Worm (Caenorhabditis elegans): ENCODE data around the gene Y47D3A.14.
A peak's percentile ranks its signal among the peaks of the same experiment; 100 is the strongest.
"Not testable (repeated sequence)": the region's sequence is repeated elsewhere in the genome, so short reads cannot be mapped to it uniquely, and the experiment has no call there.

The Y47D3A.14 gene

ce11 chrIII:11231969-11232368, 4.7 kb downstream of the Y47D3A.14 start, which contains the start of gene elo-8:
elo-8 (minus strand) TSS chrIII:11232069.
- TF ChIP-seq sptf-1 (tag; optimal IDR thresholded peaks at IDR 0.05): no peak
- no peak for TF ChIP-seq fkh-8 (tag; optimal IDR thresholded peaks at IDR 0.05)
- no peak for TF ChIP-seq lin-13 (GFP tag; optimal IDR thresholded peaks at IDR 0.05)
- TF ChIP-seq ceh-8 (GFP tag; optimal IDR thresholded peaks at IDR 0.05): no peak
- TF ChIP-seq unc-130 (tag; optimal IDR thresholded peaks at IDR 0.05): no peak
- no peak for TF ChIP-seq lin-15B (tag; optimal IDR thresholded peaks at IDR 0.05)
- no peak for TF ChIP-seq pax-3 (tag; optimal IDR thresholded peaks at IDR 0.05)
- no peak for TF ChIP-seq pqm-1 (tag; optimal IDR thresholded peaks at IDR 0.05)
- TF ChIP-seq ets-5 (GFP tag; IDR thresholded peaks at IDR 0.05): no peak
- no peak for TF ChIP-seq efl-3 (GFP tag; optimal IDR thresholded peaks at IDR 0.05)
- TF ChIP-seq fkh-4 (tag; optimal IDR thresholded peaks at IDR 0.05; ENCODE audit: borderline replicate concordance): no peak
- TF ChIP-seq fkh-10 (GFP tag; optimal IDR thresholded peaks at IDR 0.05): no peak
- no peak for TF ChIP-seq ceh-82 (tag; optimal IDR thresholded peaks at IDR 0.05)

- no peak for TF ChIP-seq pqm-1 (tag; optimal IDR thresholded peaks at IDR 0.05)
- no peak for TF ChIP-seq nhr-237 (tag; optimal IDR thresholded peaks at IDR 0.05)
- no peak for TF ChIP-seq nhr-12 (tag; optimal IDR thresholded peaks at IDR 0.05)
- no peak for TF ChIP-seq jun-1 (tag; optimal IDR thresholded peaks at IDR 0.05)
- TF ChIP-seq zag-1 (tag; optimal IDR thresholded peaks at IDR 0.05): no peak
- no peak for TF ChIP-seq mep-1 (tag; optimal IDR thresholded peaks at IDR 0.05)
- no peak for TF ChIP-seq ceh-63 (GFP tag; optimal IDR thresholded peaks at IDR 0.05)
- TF ChIP-seq unc-30 (tag; optimal IDR thresholded peaks at IDR 0.05): no peak
Measured at ce11 chrIII:11231408-11231807, 5.3 kb downstream of the Y47D3A.14 start.

- TF ChIP-seq jun-1 (tag; optimal IDR thresholded peaks at IDR 0.05) (no peak), rnt-1 (tag; optimal IDR thresholded peaks at IDR 0.05) (peak; percentile 3), grh-1 (GFP tag; IDR thresholded peaks at IDR 0.05) (no peak)
Measured at ce11 chrIII:11230581-11230980, 6.1 kb downstream of the Y47D3A.14 start.

- no peak for TF ChIP-seq lin-39 (tag; optimal IDR thresholded peaks at IDR 0.05)
Measured at ce11 chrIII:11227025-11227424, 9.6 kb downstream of the Y47D3A.14 start, which contains the start of gene tbx-37. tbx-37 (minus strand) TSS chrIII:11227125.

- TF ChIP-seq mab-9 (GFP tag; IDR thresholded peaks at IDR 0.05); dpl-1 (GFP tag; optimal IDR thresholded peaks at IDR 0.05); nhr-90 (tag; optimal IDR thresholded peaks at IDR 0.05; ENCODE audit: poor library complexity): not testable (repeated sequence)
Measured at ce11 chrIII:11224006-11224405, 12.7 kb downstream of the Y47D3A.14 start, which contains the start of gene Y47D3A.13. Y47D3A.13 (minus strand) TSS chrIII:11224106.

- TF ChIP-seq Y116A8C.19 (tag; optimal IDR thresholded peaks at IDR 0.05; ENCODE audit: borderline replicate concordance) (no peak), nhr-90 (tag; optimal IDR thresholded peaks at IDR 0.05; ENCODE audit: poor library complexity) (no peak), efl-1 (optimal IDR thresholded peaks at IDR 0.05) (no peak), efl-1 (GFP tag; optimal IDR thresholded peaks at IDR 0.05 in 1 of 2) (no peak), snu-23 (GFP tag; optimal IDR thresholded peaks at IDR 0.05) (no peak), nhr-19 (GFP tag; conservative IDR thresholded peaks at IDR 0.05) (no peak), zip-4 (GFP tag; optimal IDR thresholded peaks at IDR 0.05) (no peak), swsn-7 (tag; optimal IDR thresholded peaks at IDR 0.05) (no peak), C34B4.2 (tag; optimal IDR thresholded peaks at IDR 0.05) (no peak), lin-15B (tag; optimal IDR thresholded peaks at IDR 0.05) (no peak), mef-2 (tag; optimal IDR thresholded peaks at IDR 0.05) (no peak), fkh-8 (tag; optimal IDR thresholded peaks at IDR 0.05) (no peak), skn-1 (tag; optimal IDR thresholded peaks at IDR 0.05) (no peak), vab-15 (tag; optimal IDR thresholded peaks at IDR 0.05) (no peak), ceh-63 (GFP tag; optimal IDR thresholded peaks at IDR 0.05) (no peak), nhr-84 (tag; optimal IDR thresholded peaks at IDR 0.05) (no peak), unc-86 (tag; optimal IDR thresholded peaks at IDR 0.05) (no peak), lin-39 (tag; optimal IDR thresholded peaks at IDR 0.05) (no peak), ceh-8 (GFP tag; optimal IDR thresholded peaks at IDR 0.05) (no peak)
Measured at ce11 chrIII:11221583-11222191, 15.0 kb downstream of the Y47D3A.14 start.
